Worm (Caenorhabditis elegans): Measurements from ENCODE around the gene VF13D12L.3.

Gene VF13D12L.3

DNA sequence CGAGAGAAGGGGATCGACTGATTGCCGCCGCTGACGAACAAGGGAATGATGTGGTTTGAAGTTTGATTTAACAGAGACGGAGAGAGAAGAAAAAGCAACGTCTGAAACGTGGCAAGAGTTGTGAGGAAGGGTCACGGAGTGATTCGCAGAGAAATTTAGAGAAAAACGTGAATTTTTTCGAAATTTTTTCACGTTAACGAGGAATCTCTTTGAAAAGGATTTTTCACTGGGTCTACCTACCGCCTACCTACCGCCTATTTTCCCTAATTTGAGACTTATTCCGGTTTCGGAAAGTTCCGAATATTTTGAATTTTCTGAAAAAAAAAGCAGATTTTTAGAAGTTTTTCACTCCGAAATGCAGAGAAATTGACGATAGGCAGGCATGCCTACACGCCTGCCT, 3.7 kb downstream of the VF13D12L.3 start, which contains the start of gene fcmt-1:
Gene fcmt-1, minus strand, starts transcription at position 101 of the 400 bp plus-strand sequence.
- TF ChIP-seq unc-62 (GFP tag; optimal IDR thresholded peaks at IDR 0.05): no peak

DNA sequence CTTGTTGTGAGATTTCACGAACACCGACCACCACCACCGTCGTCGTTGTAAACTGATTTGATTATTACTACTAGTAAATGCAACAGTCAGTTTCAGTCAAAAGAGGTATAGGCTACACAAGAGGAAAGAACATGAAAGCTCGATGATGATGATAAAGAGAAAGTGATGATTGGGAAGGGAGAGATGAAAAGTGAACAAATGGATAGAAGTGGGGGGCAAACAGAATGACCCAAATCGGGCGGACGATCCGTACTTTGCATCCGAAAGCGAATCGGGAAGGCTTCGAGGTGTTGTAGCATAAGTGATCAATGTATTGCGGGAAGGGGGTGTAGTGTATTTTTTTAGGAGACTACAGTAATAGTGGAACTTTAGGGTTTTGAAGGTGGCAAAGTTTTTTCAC, 5.0 kb downstream of the VF13D12L.3 start:
- no peak for TF ChIP-seq unc-62 (GFP tag; optimal IDR thresholded peaks at IDR 0.05)

DNA sequence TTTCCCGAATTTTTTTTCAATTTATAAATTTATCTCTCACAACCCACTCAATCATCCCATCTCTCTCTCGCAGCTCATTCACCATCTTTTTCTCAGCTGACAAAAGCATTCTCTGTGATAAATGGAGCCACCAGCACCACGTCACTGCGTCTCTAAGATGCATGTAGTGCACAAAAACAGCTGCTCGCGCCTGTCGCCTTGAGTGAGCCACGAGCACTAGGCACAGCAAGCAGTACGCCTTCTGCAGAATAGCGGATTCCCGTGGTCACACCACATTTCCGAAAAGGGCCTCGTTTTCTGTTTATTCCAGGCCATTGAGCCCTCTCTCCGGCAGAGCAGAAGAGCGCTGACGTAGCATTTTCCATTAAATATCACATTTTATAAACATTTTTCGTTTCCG, 7.8 kb downstream of the VF13D12L.3 start, which contains the start of gene F13D12.10:
Gene F13D12.10, plus strand, starts transcription at position 231 of the 400 bp plus-strand sequence.
- TF ChIP-seq unc-62 (GFP tag; optimal IDR thresholded peaks at IDR 0.05): no peak

DNA sequence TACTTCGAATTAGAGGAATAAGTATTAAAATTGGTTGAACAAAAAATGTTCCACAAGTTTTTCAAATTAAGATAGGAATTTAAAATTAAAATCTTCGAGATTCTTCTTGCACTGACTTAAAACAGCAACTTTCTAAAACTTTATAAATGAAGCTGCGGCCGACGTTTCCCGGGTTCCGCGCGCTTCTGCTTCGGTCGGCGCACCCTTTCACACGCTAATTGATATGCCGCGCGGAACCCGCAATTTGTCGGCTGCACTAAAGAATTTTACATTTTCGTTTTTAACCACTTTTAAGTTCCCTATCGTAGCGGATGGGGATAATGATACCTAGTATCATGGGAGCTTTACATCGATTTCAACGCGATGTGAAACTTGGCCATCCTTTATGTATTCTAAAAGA, 8.9 kb downstream of the VF13D12L.3 start:
- no peak for TF ChIP-seq unc-62 (GFP tag; optimal IDR thresholded peaks at IDR 0.05)

DNA sequence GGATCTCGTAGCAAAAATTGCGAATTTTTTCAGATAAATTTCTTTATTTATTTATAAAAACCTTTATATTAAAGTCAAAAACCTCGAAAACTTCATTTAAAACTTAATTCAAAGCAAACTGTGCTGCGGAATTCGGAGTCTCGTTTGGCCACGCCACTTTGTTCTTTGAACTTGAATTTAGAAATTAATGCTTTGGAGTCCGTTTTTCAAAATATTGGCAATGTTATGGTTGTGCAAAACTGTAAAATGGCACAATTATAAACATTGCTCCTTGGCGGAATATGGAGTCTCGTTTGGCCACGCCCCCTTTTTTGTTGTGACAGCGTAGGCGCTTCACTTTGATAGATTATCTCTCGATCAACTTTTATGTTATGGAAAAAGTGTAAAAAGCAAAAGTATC, 13.7 kb downstream of the VF13D12L.3 start:
- no peak for TF ChIP-seq unc-62 (GFP tag; optimal IDR thresholded peaks at IDR 0.05)

DNA sequence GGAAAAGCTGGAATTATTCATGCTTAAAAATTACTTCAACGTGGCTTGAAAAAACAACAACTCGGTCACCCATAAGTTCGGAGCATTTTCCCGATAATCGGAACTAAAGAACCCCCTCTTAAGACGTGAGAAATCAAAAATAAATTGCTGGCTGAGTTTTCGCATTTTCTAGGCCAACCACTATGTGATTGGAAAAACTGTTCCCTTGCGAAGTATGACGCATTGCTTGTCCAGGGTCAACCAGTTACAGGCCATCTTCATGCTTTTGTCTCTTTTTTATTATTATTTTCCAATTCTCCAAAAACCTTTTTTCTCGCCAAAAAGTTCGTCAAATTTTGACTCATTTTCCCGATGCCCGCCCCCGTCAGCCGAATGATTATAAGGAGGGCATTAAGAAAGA, 14.3 kb downstream of the VF13D12L.3 start, which contains the start of gene F13D12.3:
Gene F13D12.3, plus strand, starts transcription at position 301 of the 400 bp plus-strand sequence.
- TF ChIP-seq unc-62 (GFP tag; optimal IDR thresholded peaks at IDR 0.05): no peak

DNA sequence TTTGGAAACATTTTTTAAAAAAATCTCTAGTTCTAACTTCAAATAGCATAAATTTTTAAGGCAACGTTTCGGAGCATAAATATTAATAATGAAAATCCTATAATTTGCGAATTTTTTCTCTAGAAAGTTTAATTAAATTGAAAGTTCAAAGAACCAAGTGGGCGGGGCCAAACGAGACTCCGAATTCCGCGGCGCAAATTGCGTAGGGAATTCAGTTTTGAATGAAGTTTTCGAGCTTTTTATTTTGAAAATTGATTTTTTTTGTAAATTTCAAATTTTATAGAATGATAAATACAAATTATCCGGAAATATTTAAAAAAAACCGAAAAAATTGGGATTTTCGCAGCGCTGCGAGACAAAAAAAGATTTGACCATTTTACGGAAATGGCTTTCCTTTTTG, 15.0 kb downstream of the VF13D12L.3 start:
- no peak for TF ChIP-seq unc-62 (GFP tag; optimal IDR thresholded peaks at IDR 0.05)

DNA sequence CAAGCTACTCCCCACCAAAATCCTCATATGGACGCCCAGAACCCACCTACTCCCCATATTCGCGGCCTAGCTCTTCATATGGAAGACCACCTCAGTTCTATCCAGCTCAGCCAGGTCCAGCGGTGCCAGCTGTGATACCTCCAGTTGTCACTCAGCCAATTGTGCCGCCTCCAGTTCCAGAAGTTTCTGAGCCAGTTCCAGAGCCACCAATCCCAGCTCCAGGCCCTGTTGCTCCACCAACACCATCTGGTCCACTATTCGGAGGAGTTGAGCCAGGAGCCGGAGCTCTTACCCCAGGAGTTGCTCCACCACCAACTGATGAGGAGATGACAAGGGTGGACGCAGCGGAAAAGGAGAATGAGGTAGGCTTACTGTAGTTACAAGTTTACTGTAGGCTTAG, 15.8 kb downstream of the VF13D12L.3 start:
- no peak for TF ChIP-seq unc-62 (GFP tag; optimal IDR thresholded peaks at IDR 0.05)

DNA sequence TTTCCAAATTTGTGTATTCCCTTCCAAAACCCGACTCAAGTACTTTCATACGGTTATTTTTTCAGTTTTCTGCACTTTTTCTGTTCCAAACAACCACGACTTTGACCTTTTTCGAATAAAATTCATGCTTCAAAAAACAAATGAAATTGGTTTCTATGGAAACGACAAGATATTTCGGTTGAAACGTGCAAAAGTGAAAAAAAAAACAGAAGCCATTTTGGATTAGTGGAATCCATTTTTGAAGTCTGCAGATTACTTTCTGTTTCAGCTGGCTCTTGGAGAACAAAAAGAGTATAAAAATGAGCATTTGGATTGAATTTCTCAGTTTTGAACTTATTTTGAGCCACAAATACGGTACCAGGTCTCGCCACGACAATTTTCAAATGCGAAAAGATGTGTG, 16.4 kb downstream of the VF13D12L.3 start:
- no peak for TF ChIP-seq unc-62 (GFP tag; optimal IDR thresholded peaks at IDR 0.05)

DNA sequence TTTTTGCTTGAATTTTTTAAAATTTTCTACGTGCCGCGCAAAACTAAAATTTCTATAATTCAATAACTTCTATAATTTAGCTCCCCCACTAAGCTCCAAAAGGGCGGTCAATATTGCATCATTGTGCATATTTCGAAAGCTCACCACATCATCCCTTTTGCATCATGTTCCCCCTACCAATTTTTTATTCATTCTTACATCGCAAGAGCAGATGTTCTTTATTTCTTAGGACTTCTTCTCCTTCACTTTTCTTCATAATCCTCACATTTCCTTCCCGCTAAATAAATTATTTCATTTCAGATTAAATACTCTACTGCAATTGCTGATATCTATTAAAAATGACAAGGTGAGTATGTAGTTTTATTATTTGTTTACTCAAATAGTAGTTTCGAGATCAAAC, 18.1 kb downstream of the VF13D12L.3 start, which contains the start of gene ldh-1:
Gene ldh-1, plus strand, starts transcription at position 301 of the 400 bp plus-strand sequence.
- no peak for TF ChIP-seq unc-62 (GFP tag; optimal IDR thresholded peaks at IDR 0.05)

DNA sequence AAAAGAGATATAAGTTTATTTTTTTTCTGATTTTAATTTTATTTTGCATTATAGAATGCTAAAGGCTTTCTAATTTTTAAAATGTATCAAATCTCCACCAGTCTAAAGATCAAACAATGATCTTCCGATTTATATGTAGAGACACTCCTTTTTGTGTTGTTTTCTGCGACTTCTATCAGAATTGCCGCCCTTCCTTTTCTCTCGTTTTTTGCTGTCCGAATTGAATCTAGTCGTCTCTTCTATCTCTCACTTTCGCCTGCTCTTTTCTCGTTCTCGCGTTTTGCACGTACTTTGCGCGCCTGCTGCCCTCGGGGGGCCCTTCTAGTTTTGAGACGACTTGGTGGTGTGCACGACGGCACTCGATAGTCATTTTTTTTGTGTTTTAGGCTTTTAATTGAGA, 18.6 kb downstream of the VF13D12L.3 start:
- no peak for TF ChIP-seq unc-62 (GFP tag; optimal IDR thresholded peaks at IDR 0.05)

DNA sequence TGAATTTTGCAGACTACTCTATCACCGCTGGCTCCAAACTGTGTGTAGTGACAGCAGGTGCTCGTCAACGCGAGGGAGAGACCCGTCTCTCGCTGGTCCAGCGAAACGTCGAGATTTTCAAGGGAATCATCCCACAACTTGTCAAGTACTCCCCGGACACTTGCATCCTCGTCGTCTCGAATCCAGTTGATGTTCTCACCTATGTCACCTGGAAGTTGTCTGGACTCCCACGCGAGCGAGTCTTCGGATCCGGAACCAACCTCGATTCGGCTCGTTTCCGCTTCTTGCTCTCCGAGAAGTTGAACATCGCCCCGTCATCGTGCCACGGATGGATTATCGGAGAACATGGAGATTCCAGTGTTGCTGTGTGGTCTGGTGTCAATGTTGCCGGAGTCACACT, 19.8 kb downstream of the VF13D12L.3 start:
- no peak for TF ChIP-seq unc-62 (GFP tag; optimal IDR thresholded peaks at IDR 0.05)

DNA sequence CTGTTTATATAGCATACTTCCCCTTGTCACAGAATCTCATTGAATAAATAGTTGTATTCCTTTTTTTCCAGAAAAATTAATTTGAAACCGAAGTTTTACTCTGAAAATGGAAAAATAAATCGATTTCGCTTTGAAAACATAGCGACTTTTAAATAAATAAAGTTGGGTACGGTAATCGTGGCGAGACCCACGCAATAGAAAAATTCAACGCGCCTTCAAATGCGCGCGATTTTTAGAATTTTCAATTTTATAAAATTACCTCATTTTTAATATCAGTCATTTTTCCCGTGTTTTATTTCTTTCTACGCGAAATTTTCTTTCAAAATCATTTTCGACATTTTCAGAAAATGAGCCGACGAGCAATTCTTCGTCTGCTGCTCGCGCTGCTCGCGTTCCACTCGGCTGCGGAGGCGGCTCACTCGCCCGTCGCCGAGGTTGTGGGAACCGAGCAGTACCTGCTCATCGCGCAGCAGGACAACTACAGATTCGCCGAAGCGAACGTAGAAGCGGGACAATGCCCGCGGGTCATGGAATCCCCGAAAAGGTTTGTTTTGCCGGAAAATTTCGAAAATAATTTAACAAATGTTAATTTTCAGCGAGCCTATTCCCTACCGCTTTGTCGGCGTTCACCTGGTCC, 20.8 kb downstream of the VF13D12L.3 start, which contains the start of gene F13D12.5:
Gene F13D12.5, plus strand, starts transcription at position 345 of the 637 bp plus-strand sequence.
- TF ChIP-seq unc-62 (GFP tag; optimal IDR thresholded peaks at IDR 0.05): no peak

DNA sequence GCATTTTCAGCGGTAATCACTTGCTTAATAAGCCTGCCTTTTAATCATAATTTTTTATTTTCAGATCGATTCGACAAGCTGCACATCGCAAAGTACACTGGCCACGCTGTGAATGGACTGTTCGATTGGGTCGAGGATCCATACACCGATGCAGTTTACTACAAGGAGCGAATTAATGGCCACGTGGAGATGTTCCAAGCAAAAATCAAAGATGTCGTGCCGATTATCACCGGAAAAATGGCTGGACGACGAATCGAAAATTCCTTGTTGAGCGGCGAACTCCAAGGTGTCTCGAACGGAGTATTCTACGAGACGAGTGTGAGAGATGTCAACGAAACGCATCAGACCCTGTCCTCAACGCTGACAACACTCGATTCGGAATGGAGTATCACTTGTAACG, 21.6 kb downstream of the VF13D12L.3 start:
- no peak for TF ChIP-seq unc-62 (GFP tag; optimal IDR thresholded peaks at IDR 0.05)

DNA sequence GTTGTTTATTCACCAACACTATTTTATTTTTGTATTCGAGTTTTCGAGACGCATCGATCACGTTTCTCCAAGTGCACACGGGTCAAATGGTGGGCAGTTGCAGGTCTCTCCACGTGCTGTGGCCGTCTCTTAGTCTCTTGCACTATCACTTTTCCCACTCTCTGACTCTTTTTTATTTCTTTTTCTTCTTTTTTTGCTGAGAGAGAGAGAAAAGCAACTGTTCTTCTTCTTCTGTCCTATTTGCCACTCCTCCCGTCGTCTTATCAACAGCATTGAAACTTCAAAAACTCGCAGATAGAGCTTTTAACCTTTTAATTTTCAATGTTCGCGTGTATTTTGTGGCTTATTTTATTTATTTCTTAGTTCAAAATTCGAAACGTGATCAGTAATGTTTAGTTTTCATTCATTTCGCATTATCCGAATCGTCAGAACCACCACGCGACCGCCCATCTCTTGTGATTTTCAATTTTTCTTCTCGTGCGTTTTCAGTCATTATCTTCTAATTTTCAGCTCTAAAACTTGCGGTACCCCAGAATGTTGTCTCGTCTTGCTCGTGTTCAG, 22.8 kb downstream of the VF13D12L.3 start, which contains the start of gene alh-8:
Gene alh-8, plus strand, starts transcription at position 511 of the 561 bp plus-strand sequence.
- TF ChIP-seq unc-62 (GFP tag; optimal IDR thresholded peaks at IDR 0.05): no peak

DNA sequence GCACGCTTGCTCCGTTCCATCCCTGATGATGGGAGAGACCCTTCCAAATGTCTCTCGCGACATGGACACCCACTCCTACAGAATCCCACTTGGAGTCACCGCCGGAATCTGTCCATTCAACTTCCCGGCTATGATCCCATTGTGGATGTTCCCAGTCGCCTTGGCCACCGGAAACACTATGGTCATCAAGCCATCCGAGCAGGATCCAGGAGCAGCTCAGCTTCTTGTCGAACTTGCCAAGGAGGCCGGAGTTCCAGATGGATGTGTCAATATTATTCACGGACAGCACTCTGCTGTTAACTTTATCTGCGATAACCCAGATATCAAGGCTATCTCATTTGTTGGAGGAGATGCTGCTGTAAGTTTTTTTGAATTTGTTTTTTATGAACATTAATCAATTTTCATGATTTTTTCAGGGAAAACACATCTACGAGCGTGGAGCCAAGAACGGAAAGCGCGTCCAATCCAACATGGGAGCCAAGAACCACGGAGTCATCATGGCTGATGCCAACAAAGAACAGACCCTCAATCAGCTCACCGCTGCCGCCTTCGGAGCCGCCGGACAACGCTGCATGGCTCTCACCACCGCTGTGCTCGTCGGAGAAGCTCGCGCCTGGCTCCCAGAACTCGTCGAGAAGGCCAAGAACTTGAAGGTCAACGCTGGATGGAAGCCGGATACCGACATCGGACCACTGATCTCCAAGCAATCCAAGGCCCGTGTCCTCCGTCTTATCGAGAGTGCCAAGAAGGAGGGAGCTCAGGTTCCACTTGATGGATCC, 24.1 kb downstream of the VF13D12L.3 start:
- TF ChIP-seq unc-62 (GFP tag; optimal IDR thresholded peaks at IDR 0.05): no peak
